Fruit fly (Drosophila melanogaster): ENCODE data around the gene Zasp66.

dm6 chr3L:8579513-8579912 is 44.7 kb upstream of the Zasp66 start:
- TF ChIP-seq psq (optimal IDR thresholded peaks at IDR 0.05) (no peak), pan (optimal IDR thresholded peaks at IDR 0.05) (no peak), usp (GFP tag; optimal IDR thresholded peaks at IDR 0.05) (no peak), Dll (optimal IDR thresholded peaks at IDR 0.05) (no peak), EcR (GFP tag; optimal IDR thresholded peaks at IDR 0.05) (no peak)
